Worm (Caenorhabditis elegans): ENCODE data around the gene gei-3.

DNA sequence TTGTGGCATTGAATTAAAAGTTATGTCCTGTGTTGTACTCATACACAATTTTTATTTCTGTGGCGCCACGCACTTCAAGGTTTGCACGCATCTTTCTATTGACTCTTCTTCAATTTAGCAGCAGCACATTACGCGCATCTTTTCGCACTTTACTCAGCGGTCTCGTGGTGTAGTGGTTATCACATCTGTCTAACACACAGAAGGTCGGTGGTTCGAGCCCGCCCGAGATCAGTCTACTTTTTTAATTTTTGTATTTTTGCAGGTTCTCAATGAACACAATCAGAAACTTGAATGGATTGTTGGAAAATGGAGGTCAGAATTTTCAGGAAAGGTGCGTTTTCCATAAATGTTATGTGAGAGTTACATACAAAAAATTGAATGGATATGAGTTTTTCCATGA is 30.1 kb upstream of the gei-3 start:
- TF ChIP-seq dmd-4 (tag; optimal IDR thresholded peaks at IDR 0.05; ENCODE audit: borderline replicate concordance) (no peak), pag-3 (tag; optimal IDR thresholded peaks at IDR 0.05; ENCODE audit: borderline replicate concordance) (no peak)

Data from whole organism, late embryonic.